1 fruit fly cellular context compared by ENCODE assay signal in genomic region chrX:14580359-14580961, dm6.
TF ChIP-seq lines count a peak whose summit lies in the region.

TSS of gene CG14414 (plus strand) at chrX:14580600.

TF ChIP-seq in whole organism, embryonic, 481 proteins besides CTCF, POLR2A, EP300 and RAD21 (continued from another document):
- peak; percentile 92 for TF ChIP-seq chinmo (GFP tag; IDR thresholded peaks at IDR 0.05; lab: Robert Waterston, UW; ENCODE audit: partially characterized antibody)
- TF ChIP-seq CG10366 (GFP tag; IDR thresholded peaks at IDR 0.05; lab: Robert Waterston, UW): no peak
- TF ChIP-seq CG11696 (GFP tag; IDR thresholded peaks at IDR 0.05; lab: Robert Waterston, UW): no peak
- TF ChIP-seq Hr3 (GFP tag; optimal IDR thresholded peaks at IDR 0.05; lab: Kevin White, UChicago): no peak
- no peak for TF ChIP-seq CG1233 (GFP tag; optimal IDR thresholded peaks at IDR 0.05; lab: Kevin White, UChicago)
- TF ChIP-seq amos (GFP tag; IDR thresholded peaks at IDR 0.05; lab: Robert Waterston, UW; ENCODE audit: partially characterized antibody): peak; percentile 93
- TF ChIP-seq bsh (GFP tag; optimal IDR thresholded peaks at IDR 0.05; lab: Kevin White, UChicago): no peak
- TF ChIP-seq CG31365 (tag; optimal IDR thresholded peaks at IDR 0.05; lab: Kevin White, UChicago): no peak
- no peak for TF ChIP-seq Sox102F (GFP tag; optimal IDR thresholded peaks at IDR 0.05; lab: Kevin White, UChicago)
- no peak for TF ChIP-seq trh (GFP tag; optimal IDR thresholded peaks at IDR 0.05; lab: Kevin White, UChicago)
- TF ChIP-seq az2 (GFP tag; optimal IDR thresholded peaks at IDR 0.05; lab: Kevin White, UChicago): no peak
- TF ChIP-seq CG8089 (GFP tag; optimal IDR thresholded peaks at IDR 0.05; lab: Kevin White, UChicago): no peak
- peak; percentile 12 for TF ChIP-seq CHES-1-like (GFP tag; optimal IDR thresholded peaks at IDR 0.05; lab: Kevin White, UChicago)
- no peak for TF ChIP-seq Dek (tag; optimal IDR thresholded peaks at IDR 0.05; lab: Kevin White, UChicago)
- TF ChIP-seq Mrtf (GFP tag; IDR thresholded peaks at IDR 0.05; lab: Robert Waterston, UW): no peak
- no peak for TF ChIP-seq Hey (tag; optimal IDR thresholded peaks at IDR 0.05; lab: Kevin White, UChicago)
- TF ChIP-seq cato (GFP tag; optimal IDR thresholded peaks at IDR 0.05; lab: Kevin White, UChicago; ENCODE audit: borderline replicate concordance): no peak
- TF ChIP-seq klu (GFP tag; IDR thresholded peaks at IDR 0.05; lab: Robert Waterston, UW): no peak
- no peak for TF ChIP-seq Neu2 (GFP tag; optimal IDR thresholded peaks at IDR 0.05; lab: Kevin White, UChicago; ENCODE audit: borderline replicate concordance)
- no peak for TF ChIP-seq hth (optimal IDR thresholded peaks at IDR 0.05; lab: Kevin White, UChicago)
- no peak for TF ChIP-seq usp (GFP tag; optimal IDR thresholded peaks at IDR 0.05; lab: Kevin White, UChicago)
- TF ChIP-seq maf-S (GFP tag; optimal IDR thresholded peaks at IDR 0.05; lab: Kevin White, UChicago): peak; percentile 17
- no peak for TF ChIP-seq crc (GFP tag; optimal IDR thresholded peaks at IDR 0.05; lab: Kevin White, UChicago)
- no peak for TF ChIP-seq PHDP (tag; optimal IDR thresholded peaks at IDR 0.05; lab: Kevin White, UChicago)
- peak; percentile 55 for TF ChIP-seq HmgD (GFP tag; optimal IDR thresholded peaks at IDR 0.05; lab: Kevin White, UChicago)
- no peak for TF ChIP-seq nau (GFP tag; optimal IDR thresholded peaks at IDR 0.05; lab: Kevin White, UChicago)
- TF ChIP-seq CG33557 (GFP tag; optimal IDR thresholded peaks at IDR 0.05; lab: Kevin White, UChicago): no peak
- no peak for TF ChIP-seq repo (GFP tag; optimal IDR thresholded peaks at IDR 0.05; lab: Kevin White, UChicago)
- peak in 1 of 2 experiments; percentile 47 for TF ChIP-seq crp (GFP tag; optimal IDR thresholded peaks at IDR 0.05; lab: Kevin White, UChicago)
- TF ChIP-seq fd64A (GFP tag; optimal IDR thresholded peaks at IDR 0.05; lab: Kevin White, UChicago): no peak
- no peak for TF ChIP-seq CG2875 (GFP tag; optimal IDR thresholded peaks at IDR 0.05; lab: Kevin White, UChicago)
- TF ChIP-seq CG11504 (tag; optimal IDR thresholded peaks at IDR 0.05; lab: Kevin White, UChicago): no peak
- no peak for TF ChIP-seq CG1647 (GFP tag; optimal IDR thresholded peaks at IDR 0.05; lab: Kevin White, UChicago)
- TF ChIP-seq CG8478 (optimal IDR thresholded peaks at IDR 0.05; lab: Kevin White, UChicago): no peak
- TF ChIP-seq CG17186 (GFP tag; optimal IDR thresholded peaks at IDR 0.05; lab: Kevin White, UChicago): peak; percentile 73
- no peak for TF ChIP-seq CG4730 (GFP tag; IDR thresholded peaks at IDR 0.05; lab: Robert Waterston, UW)
- TF ChIP-seq CG8388 (GFP tag; optimal IDR thresholded peaks at IDR 0.05; lab: Kevin White, UChicago): no peak
- TF ChIP-seq tll (GFP tag; optimal IDR thresholded peaks at IDR 0.05; lab: Kevin White, UChicago): no peak
- TF ChIP-seq Fer2 (tag; optimal IDR thresholded peaks at IDR 0.05; lab: Kevin White, UChicago): no peak
- TF ChIP-seq Dll (GFP tag; IDR thresholded peaks at IDR 0.05; lab: Robert Waterston, UW; ENCODE audit: partially characterized antibody): peak; percentile 83
- TF ChIP-seq HLHmδ (GFP tag; optimal IDR thresholded peaks at IDR 0.05; lab: Kevin White, UChicago): no peak
- TF ChIP-seq ara (GFP tag; IDR thresholded peaks at IDR 0.05; lab: Robert Waterston, UW): 0 out of 2 replicates have a peak, but pooled peaks have one; percentile 38
- TF ChIP-seq Dbx (GFP tag; IDR thresholded peaks at IDR 0.05; lab: Robert Waterston, UW): 0 out of 3 replicates have a peak, but pooled peaks have one; percentile 40
- peak; percentile 74 for TF ChIP-seq vnd (GFP tag; IDR thresholded peaks at IDR 0.05; lab: Robert Waterston, UW; ENCODE audit: partially characterized antibody)
- peak; percentile 50 for TF ChIP-seq CG33213 (GFP tag; optimal IDR thresholded peaks at IDR 0.05; lab: Kevin White, UChicago)
TF ChIP-seq in whole organism, embryonic: peak in this region for 120.
